Fruit fly (Drosophila melanogaster) whole organism, wandering third instar larva: ENCODE results near the gene CG7368.
A peak's percentile ranks its signal among the peaks of the same experiment; 100 is the strongest.

Experiments
- Abd-B ChIP-seq: fragments of >200 bp; optimal IDR thresholded peaks from 2 replicates; lab custom pipeline; 2017; ENCODE audit warnings: missing biosample characterization, missing genetic modification characterization
- CG32264 ChIP-seq: fragments of 200-800 bp; sonication (Bioruptor generic); optimal IDR thresholded peaks from 2 replicates; lab custom pipeline; 2016; ENCODE audit warnings: missing biosample characterization, missing genetic modification characterization
- CG9705 ChIP-seq: fragments of 200-800 bp; sonication (Bioruptor generic); optimal IDR thresholded peaks from 2 replicates; lab custom pipeline; 2018; ENCODE audit warnings: missing biosample characterization, mild to moderate bottlenecking, missing genetic modification characterization
- CrebA ChIP-seq: fragments of 200-800 bp; sonication (Bioruptor generic); optimal IDR thresholded peaks from 2 replicates; lab custom pipeline; 2016; ENCODE audit warnings: missing biosample characterization, mild to moderate bottlenecking, missing genetic modification characterization, borderline replicate concordance
- Dfd ChIP-seq: fragments of >200 bp; optimal IDR thresholded peaks from 2 replicates; lab custom pipeline; 2017; ENCODE audit warnings: missing biosample characterization, missing genetic modification characterization
- Dif ChIP-seq: fragments of 200-275, 200-300 bp; sonication (Bioruptor generic); optimal IDR thresholded peaks from 2 replicates; lab custom pipeline; 2018; ENCODE audit warnings: missing biosample characterization, missing genetic modification characterization; ENCODE audit not compliant: partially characterized antibody
- GATAd ChIP-seq: sonication (Bioruptor generic); optimal IDR thresholded peaks from 2 replicates; lab custom pipeline; 2016; ENCODE audit warnings: missing biosample characterization, missing genetic modification characterization
- HLH106 ChIP-seq: fragments of 200-800 bp; optimal IDR thresholded peaks from 3 replicates; lab custom pipeline; 2019; ENCODE audit warnings: missing biosample characterization, mild to moderate bottlenecking, missing genetic modification characterization, moderate library complexity
- Hnf4 ChIP-seq: fragments of 200-800 bp; sonication (Bioruptor generic); optimal IDR thresholded peaks from 2 replicates; lab custom pipeline; 2016; ENCODE audit warnings: missing biosample characterization, mild to moderate bottlenecking, missing genetic modification characterization
- Hr78 ChIP-seq: fragments of >200 bp; optimal IDR thresholded peaks from 2 replicates; lab custom pipeline; 2017; ENCODE audit warnings: missing biosample characterization, missing genetic modification characterization
- Hr83 ChIP-seq: fragments of 200-300 bp; sonication (Bioruptor generic); optimal IDR thresholded peaks from 2 replicates; lab custom pipeline; 2016; ENCODE audit warnings: missing biosample characterization, mild to moderate bottlenecking, missing genetic modification characterization, moderate library complexity; ENCODE audit not compliant: poor library complexity, severe bottlenecking
- Jra ChIP-seq: sonication (Bioruptor generic); optimal IDR thresholded peaks from 2 replicates; lab custom pipeline; 2016; ENCODE audit warnings: missing biosample characterization, missing genetic modification characterization
- Mio ChIP-seq: sonication (Bioruptor generic); optimal IDR thresholded peaks from 2 replicates; lab custom pipeline; 2016; ENCODE audit warnings: missing biosample characterization, missing genetic modification characterization
- Myc ChIP-seq: fragments of >200 bp; optimal IDR thresholded peaks from 2 replicates; lab custom pipeline; 2017
- N ChIP-seq: fragments of >200 bp; optimal IDR thresholded peaks from 2 replicates; lab custom pipeline; 2018; ENCODE audit warnings: missing biosample characterization, missing external identifiers, missing genetic modification characterization
- OdsH ChIP-seq: fragments of 200-800 bp; sonication (Bioruptor generic); optimal IDR thresholded peaks from 2 replicates; lab custom pipeline; 2016; ENCODE audit warnings: missing biosample characterization, mild to moderate bottlenecking, missing genetic modification characterization
- Rel ChIP-seq, 2 experiments: fragments of 200-800 bp; sonication (Bioruptor generic) in 1 of 2; optimal IDR thresholded peaks; 2 replicates in 1 of 2; 3 replicates in 1 of 2; lab custom pipeline; 2016 to 2019; ENCODE audit warnings: mild to moderate bottlenecking in 2 of 2, missing biosample characterization in 2 of 2, missing genetic modification characterization in 2 of 2, moderate library complexity in 1 of 2
- Sp1 ChIP-seq: fragments of 200-800 bp; sonication (Bioruptor generic); optimal IDR thresholded peaks from 3 replicates; lab custom pipeline; 2019; ENCODE audit warnings: missing biosample characterization, mild to moderate bottlenecking, missing genetic modification characterization, moderate library complexity
- Vsx2 ChIP-seq: fragments of 200-300, 225-300 bp; sonication (Bioruptor generic); optimal IDR thresholded peaks from 2 replicates; lab custom pipeline; 2018; ENCODE audit warnings: missing biosample characterization, missing genetic modification characterization; ENCODE audit not compliant: partially characterized antibody
- br ChIP-seq: fragments of 200-800 bp; sonication (Bioruptor generic); optimal IDR thresholded peaks from 2 replicates; lab custom pipeline; 2016; ENCODE audit warnings: missing biosample characterization, missing genetic modification characterization
- brk ChIP-seq: fragments of 200-800 bp; sonication (Bioruptor generic); optimal IDR thresholded peaks from 2 replicates; lab custom pipeline; 2016; ENCODE audit warnings: missing biosample characterization, mild to moderate bottlenecking, missing genetic modification characterization
- dl ChIP-seq, 2 experiments: fragments of 175-275, 200-275 bp in 1 of 2; fragments of 200-275 bp in 1 of 2; sonication (Bioruptor generic); optimal IDR thresholded peaks; lab custom pipeline; 2018; ENCODE audit warnings: mild to moderate bottlenecking in 2 of 2, missing biosample characterization in 2 of 2, missing genetic modification characterization in 2 of 2, moderate library complexity in 2 of 2; ENCODE audit not compliant: partially characterized antibody in 2 of 2, insufficient read depth in 1 of 2
- dmrt93B ChIP-seq: fragments of 200-800 bp; sonication (Bioruptor generic); optimal IDR thresholded peaks from 2 replicates; lab custom pipeline; 2018; ENCODE audit warnings: missing biosample characterization, mild to moderate bottlenecking, missing genetic modification characterization
- dsf ChIP-seq: sonication (Bioruptor generic); optimal IDR thresholded peaks from 2 replicates; lab custom pipeline; 2016; ENCODE audit warnings: missing biosample characterization, missing genetic modification characterization, borderline replicate concordance
- ey ChIP-seq: fragments of 200-800 bp; sonication (Bioruptor generic); optimal IDR thresholded peaks from 2 replicates; lab custom pipeline; 2016; ENCODE audit warnings: missing biosample characterization, missing genetic modification characterization
- foxo ChIP-seq, 2 experiments: fragments of 200-800 bp; sonication (Bioruptor generic); optimal IDR thresholded peaks; 2 replicates in 1 of 2; 3 replicates in 1 of 2; lab custom pipeline; 2016 to 2017; ENCODE audit warnings: missing biosample characterization in 2 of 2, missing genetic modification characterization in 2 of 2
- fru ChIP-seq: fragments of 200-800 bp; sonication (Bioruptor generic); optimal IDR thresholded peaks from 3 replicates; lab custom pipeline; 2016; ENCODE audit warnings: missing biosample characterization, mild to moderate bottlenecking, missing genetic modification characterization
- h ChIP-seq: fragments of 200-800 bp; sonication (Bioruptor generic); optimal IDR thresholded peaks from 3 replicates; lab custom pipeline; 2016; ENCODE audit warnings: missing biosample characterization, mild to moderate bottlenecking, missing genetic modification characterization
- jim ChIP-seq: fragments of 175-275, 200-325 bp; sonication (Bioruptor generic); optimal IDR thresholded peaks from 2 replicates; lab custom pipeline; 2016; ENCODE audit warnings: missing biosample characterization, mild to moderate bottlenecking, missing genetic modification characterization
- lola ChIP-seq: fragments of >200 bp; optimal IDR thresholded peaks from 2 replicates; lab custom pipeline; 2017; ENCODE audit warnings: missing biosample characterization, missing genetic modification characterization
- pan ChIP-seq: fragments of >200 bp; optimal IDR thresholded peaks from 2 replicates; lab custom pipeline; 2017
- psq ChIP-seq: fragments of 200-800 bp; sonication (Bioruptor generic); optimal IDR thresholded peaks from 3 replicates; lab custom pipeline; 2017; ENCODE audit warnings: missing biosample characterization, mild to moderate bottlenecking, missing genetic modification characterization, moderate library complexity
- rgr ChIP-seq: fragments of 200-800 bp; sonication (Bioruptor generic); optimal IDR thresholded peaks from 3 replicates; lab custom pipeline; 2016; ENCODE audit warnings: missing biosample characterization, mild to moderate bottlenecking, missing genetic modification characterization
- sage ChIP-seq: fragments of 200-800 bp; sonication (Bioruptor generic); optimal IDR thresholded peaks from 2 replicates; lab custom pipeline; 2016; ENCODE audit warnings: missing biosample characterization, mild to moderate bottlenecking, missing genetic modification characterization
- sv ChIP-seq: fragments of 200-800 bp; sonication (Bioruptor generic); optimal IDR thresholded peaks from 3 replicates; lab custom pipeline; 2016; ENCODE audit warnings: missing biosample characterization, missing genetic modification characterization
- tai ChIP-seq: sonication (Bioruptor generic); optimal IDR thresholded peaks from 2 replicates; lab custom pipeline; 2016; ENCODE audit warnings: missing biosample characterization, missing genetic modification characterization
- usp ChIP-seq: fragments of >200 bp; optimal IDR thresholded peaks from 2 replicates; lab custom pipeline; 2017; ENCODE audit warnings: missing biosample characterization, missing genetic modification characterization
- woc ChIP-seq: sonication (Bioruptor generic); optimal IDR thresholded peaks from 2 replicates; lab custom pipeline; 2016; ENCODE audit warnings: missing biosample characterization, mild to moderate bottlenecking, missing genetic modification characterization

Gene CG7368

DNA sequence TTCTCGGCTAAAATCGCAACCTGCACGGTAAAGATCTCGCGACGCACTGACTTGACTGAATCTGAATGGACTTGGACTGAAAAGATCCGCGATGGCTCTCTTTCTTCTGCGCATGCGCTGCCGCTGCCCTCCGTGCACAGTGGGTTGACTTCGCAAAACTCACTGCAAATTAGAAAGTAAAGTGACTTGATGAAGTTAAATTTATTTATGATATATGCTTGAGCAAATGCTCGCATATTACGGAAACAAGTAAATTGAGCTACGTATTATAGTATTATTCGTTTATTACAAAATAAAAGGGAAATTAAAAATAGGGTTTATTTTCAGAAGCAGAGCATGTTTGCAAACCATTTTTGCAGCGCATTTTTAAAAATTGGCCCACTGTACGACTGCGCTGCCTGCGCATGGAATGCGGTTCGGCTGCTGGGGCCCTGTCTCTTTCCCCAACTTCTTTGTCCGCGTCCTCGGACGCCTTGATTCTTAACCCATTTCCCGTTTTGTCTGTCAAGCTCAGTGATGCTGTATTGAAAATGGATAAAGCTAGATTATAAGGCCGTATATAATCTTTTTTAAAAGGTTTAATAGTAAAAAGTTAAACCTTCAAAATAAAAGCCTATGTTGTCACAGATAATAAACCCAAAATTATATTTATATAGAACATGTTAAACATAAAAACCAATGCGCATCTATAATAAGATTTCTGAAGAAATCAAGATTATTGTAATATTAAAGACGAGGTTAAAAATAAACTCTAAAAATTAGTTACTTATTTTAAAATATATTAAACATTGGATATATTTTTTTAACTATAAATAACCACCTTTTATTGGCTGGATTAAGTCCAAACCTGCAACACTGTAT lies 9.1 kb upstream of the CG7368 start, which contains the start of gene rt:
Gene rt, minus strand, starts transcription at position 51 of the 861 bp plus-strand sequence.
- TF ChIP-seq usp (GFP tag; lab: Kevin White, UChicago) (no peak), brk (GFP tag; lab: Kevin White, UChicago) (no peak), Mio (GFP tag; lab: Kevin White, UChicago) (no peak), Hr78 (GFP tag; lab: Kevin White, UChicago) (no peak), Hnf4 (GFP tag; lab: Kevin White, UChicago) (peak; percentile 6), Dif (GFP tag; lab: Kevin White, UChicago) (no peak), dmrt93B (GFP tag; lab: Kevin White, UChicago) (peak; percentile 56), h (peak; percentile 74), tai (GFP tag; lab: Kevin White, UChicago) (peak; percentile 61), Dfd (GFP tag; lab: Kevin White, UChicago) (no peak), CG9705 (GFP tag; lab: Kevin White, UChicago) (peak; percentile 62), CG32264 (GFP tag; lab: Kevin White, UChicago) (no peak), br (peak; percentile 68), foxo (GFP tag; optimal IDR thresholded peaks at IDR 0.05; lab: Kevin White, UChicago) (peak in 1 of 2 experiments; percentile 76), jim (no peak), rgr (GFP tag; lab: Kevin White, UChicago) (peak; percentile 68), Vsx2 (no peak), lola (GFP tag; lab: Kevin White, UChicago) (no peak), Sp1 (peak; percentile 75), OdsH (GFP tag; lab: Kevin White, UChicago) (peak; percentile 39), dsf (GFP tag; lab: Kevin White, UChicago) (no peak), Rel (GFP tag; optimal IDR thresholded peaks at IDR 0.05; lab: Kevin White, UChicago) (no peak), Rel (tag; optimal IDR thresholded peaks at IDR 0.05; lab: Kevin White, UChicago) (peak; percentile 31), ey (GFP tag; lab: Kevin White, UChicago) (peak; percentile 70), Jra (GFP tag; lab: Kevin White, UChicago) (no peak), fru (peak; percentile 74), CrebA (GFP tag; lab: Kevin White, UChicago) (no peak), GATAd (GFP tag; lab: Kevin White, UChicago) (no peak), Hr83 (GFP tag; lab: Kevin White, UChicago) (no peak), Abd-B (GFP tag; lab: Kevin White, UChicago) (no peak), sv (GFP tag; lab: Kevin White, UChicago) (peak; percentile 15), sage (GFP tag; lab: Kevin White, UChicago) (peak; percentile 26), pan (lab: Kevin White, UChicago) (no peak), N (GFP tag; lab: Kevin White, UChicago) (no peak), HLH106 (tag; lab: Kevin White, UChicago) (peak; percentile 76), Myc (peak; percentile 74), psq (GFP tag; lab: Kevin White, UChicago) (peak; percentile 38), dl (GFP tag; optimal IDR thresholded peaks at IDR 0.05; lab: Kevin White, UChicago; ENCODE audit: insufficient read depth in 1 of 2, partially characterized antibody in 2 of 2) (no peak), woc (peak; percentile 89)

DNA sequence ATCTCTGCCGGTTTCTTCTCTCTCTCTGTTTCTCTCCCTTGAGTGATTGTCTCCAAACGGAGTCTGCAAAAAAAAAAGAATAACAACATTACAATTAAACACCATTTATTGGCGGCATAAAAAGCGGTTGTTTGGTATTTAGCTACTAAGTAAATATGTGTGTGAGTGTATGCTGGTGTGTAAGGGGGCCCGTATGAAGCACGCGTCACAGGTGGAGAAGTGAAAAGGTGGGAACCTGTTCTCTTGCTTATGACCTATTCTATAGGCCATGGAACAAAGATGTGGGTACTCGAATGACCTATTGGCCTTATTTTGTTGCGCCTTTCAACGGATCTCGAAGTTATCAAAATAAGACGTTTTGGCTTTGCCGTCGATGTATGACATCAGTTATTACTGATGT lies 8.4 kb upstream of the CG7368 start:
- TF ChIP-seq br = no peak
- TF ChIP-seq HLH106 (tag; lab: Kevin White, UChicago) = no peak
- TF ChIP-seq lola (GFP tag; lab: Kevin White, UChicago) = no peak
- TF ChIP-seq h = no peak
- no peak for TF ChIP-seq Vsx2
- TF ChIP-seq Rel (GFP tag; optimal IDR thresholded peaks at IDR 0.05; lab: Kevin White, UChicago) = no peak
- no peak for TF ChIP-seq Rel (tag; optimal IDR thresholded peaks at IDR 0.05; lab: Kevin White, UChicago)
- TF ChIP-seq Dfd (GFP tag; lab: Kevin White, UChicago) = no peak
